Fruit fly (Drosophila melanogaster): ENCODE results near the gene Ptp99A.

Ptp99A gene

dm6 chr3R:29377342-29377741 is at the start of gene Ptp99A:
Gene Ptp99A (plus strand): TSS chr3R:29377646.
- TF ChIP-seq CG1620 (GFP tag; optimal IDR thresholded peaks at IDR 0.05): no peak
- no peak for TF ChIP-seq CG12768 (GFP tag; optimal IDR thresholded peaks at IDR 0.05)

- no peak for TF ChIP-seq Crg-1 (GFP tag; optimal IDR thresholded peaks at IDR 0.05)
- TF ChIP-seq CG5204 (GFP tag; optimal IDR thresholded peaks at IDR 0.05): no peak
- no peak for TF ChIP-seq ovo (GFP tag; optimal IDR thresholded peaks at IDR 0.05)
- no peak for TF ChIP-seq cic (GFP tag; optimal IDR thresholded peaks at IDR 0.05)
- no peak for TF ChIP-seq CG33017 (tag; optimal IDR thresholded peaks at IDR 0.05)
- TF ChIP-seq Hr96 (GFP tag; optimal IDR thresholded peaks at IDR 0.05): no peak
- no peak for TF ChIP-seq CG11617 (GFP tag; optimal IDR thresholded peaks at IDR 0.05)
These were observed 48.8 kb upstream of the Ptp99A start for dm6 chr3R:29328607-29329006.

dm6 chr3R:29353487-29353886 is 24.0 kb upstream of the Ptp99A start:
- TF ChIP-seq cic (GFP tag; optimal IDR thresholded peaks at IDR 0.05): no peak
- TF ChIP-seq CG5204 (GFP tag; optimal IDR thresholded peaks at IDR 0.05): no peak
- TF ChIP-seq cnc (optimal IDR thresholded peaks at IDR 0.05): no peak
- no peak for TF ChIP-seq Clk (GFP tag; optimal IDR thresholded peaks at IDR 0.05)
- TF ChIP-seq CG7101 (tag; optimal IDR thresholded peaks at IDR 0.05): no peak
- no peak for TF ChIP-seq tj (GFP tag; optimal IDR thresholded peaks at IDR 0.05)
- no peak for TF ChIP-seq Crg-1 (GFP tag; optimal IDR thresholded peaks at IDR 0.05)
- TF ChIP-seq CG33017 (tag; optimal IDR thresholded peaks at IDR 0.05): no peak
- no peak for TF ChIP-seq pad (GFP tag; optimal IDR thresholded peaks at IDR 0.05)
- TF ChIP-seq ovo (GFP tag; optimal IDR thresholded peaks at IDR 0.05): no peak

- TF ChIP-seq Mnt (GFP tag; optimal IDR thresholded peaks at IDR 0.05): no peak
- no peak for TF ChIP-seq cic (GFP tag; optimal IDR thresholded peaks at IDR 0.05)
- no peak for TF ChIP-seq cnc (optimal IDR thresholded peaks at IDR 0.05)
- TF ChIP-seq CG14711 (tag; optimal IDR thresholded peaks at IDR 0.05): no peak
- TF ChIP-seq Clk (GFP tag; optimal IDR thresholded peaks at IDR 0.05): no peak
- TF ChIP-seq kay (GFP tag; ENCODE audit: borderline replicate concordance): no peak
- TF ChIP-seq CG11617 (GFP tag; optimal IDR thresholded peaks at IDR 0.05): no peak
- no peak for TF ChIP-seq CG5204 (GFP tag; optimal IDR thresholded peaks at IDR 0.05)
- TF ChIP-seq ovo (GFP tag; optimal IDR thresholded peaks at IDR 0.05): no peak
- no peak for TF ChIP-seq tj (GFP tag; optimal IDR thresholded peaks at IDR 0.05)
- TF ChIP-seq toe (GFP tag; optimal IDR thresholded peaks at IDR 0.05): no peak
- no peak for TF ChIP-seq CG1620 (GFP tag; optimal IDR thresholded peaks at IDR 0.05)
- TF ChIP-seq pad (GFP tag; optimal IDR thresholded peaks at IDR 0.05): no peak
These were observed 15.1 kb upstream of the Ptp99A start for dm6 chr3R:29362391-29362790.

dm6 chr3R:29369038-29369437 is 8.4 kb upstream of the Ptp99A start, which contains the start of gene CG45546:
Gene CG45546 (plus strand): TSS chr3R:29369338.
- no peak for TF ChIP-seq Mnt (GFP tag; optimal IDR thresholded peaks at IDR 0.05)

- TF ChIP-seq Mnt (GFP tag; optimal IDR thresholded peaks at IDR 0.05) (no peak), toe (GFP tag; optimal IDR thresholded peaks at IDR 0.05) (no peak), CG12768 (GFP tag; optimal IDR thresholded peaks at IDR 0.05) (no peak), bab1 (GFP tag; optimal IDR thresholded peaks at IDR 0.05) (no peak), CG7101 (tag; optimal IDR thresholded peaks at IDR 0.05) (no peak), tj (GFP tag; optimal IDR thresholded peaks at IDR 0.05) (no peak), cic (GFP tag; optimal IDR thresholded peaks at IDR 0.05) (no peak), CG7045 (GFP tag; optimal IDR thresholded peaks at IDR 0.05) (no peak), pad (GFP tag; optimal IDR thresholded peaks at IDR 0.05) (no peak), Hr96 (GFP tag; optimal IDR thresholded peaks at IDR 0.05) (no peak), CG11617 (GFP tag; optimal IDR thresholded peaks at IDR 0.05) (no peak), CG5204 (GFP tag; optimal IDR thresholded peaks at IDR 0.05) (no peak), Clk (GFP tag; optimal IDR thresholded peaks at IDR 0.05) (no peak), CG1620 (GFP tag; optimal IDR thresholded peaks at IDR 0.05) (no peak), CG33017 (tag; optimal IDR thresholded peaks at IDR 0.05) (no peak)
These were observed 4.8 kb upstream of the Ptp99A start for dm6 chr3R:29372497-29373218.

- no peak for TF ChIP-seq CG11617 (GFP tag; optimal IDR thresholded peaks at IDR 0.05)
- TF ChIP-seq CG1620 (GFP tag; optimal IDR thresholded peaks at IDR 0.05): no peak
- TF ChIP-seq Crg-1 (GFP tag; optimal IDR thresholded peaks at IDR 0.05): no peak
- TF ChIP-seq Hr96 (GFP tag; optimal IDR thresholded peaks at IDR 0.05): no peak
- TF ChIP-seq toe (GFP tag; optimal IDR thresholded peaks at IDR 0.05): no peak
- no peak for TF ChIP-seq CG7045 (GFP tag; optimal IDR thresholded peaks at IDR 0.05)
- no peak for TF ChIP-seq CG33017 (tag; optimal IDR thresholded peaks at IDR 0.05)
- TF ChIP-seq kay (GFP tag; ENCODE audit: borderline replicate concordance): no peak
These were observed 1.9 kb upstream of the Ptp99A start for dm6 chr3R:29375397-29376014.
